Fruit fly (Drosophila melanogaster) whole organism, embryonic: ENCODE results near the gene CG1299.
A peak's percentile ranks its signal among the peaks of the same experiment; 100 is the strongest.

Source experiments
- Antp ChIP-seq: fragments of 200-800 bp; sonication (Bioruptor generic); optimal IDR thresholded peaks from 3 replicates; lab custom pipeline; 2016; ENCODE audit warnings: missing biosample characterization, missing genetic modification characterization
- Atf6 ChIP-seq: fragments of 200-800 bp; sonication (Bioruptor generic); IDR thresholded peaks from 2 replicates; pipeline ENCODE4 v1.3.6; 2022; ENCODE audit warnings: missing biosample characterization, missing genetic modification characterization
- Awh ChIP-seq: fragments of 200-800 bp; sonication (Bioruptor generic); IDR thresholded peaks from 2 replicates; pipeline ENCODE4, ENCODE4 v1.3.6; 2022; ENCODE audit warnings: missing biosample characterization, missing genetic modification characterization
- BEAF-32 ChIP-seq: fragments of 200-800 bp; sonication (Bioruptor generic); optimal IDR thresholded peaks from 3 replicates; lab custom pipeline; 2017; ENCODE audit warnings: missing biosample characterization, missing genetic modification characterization, mild to moderate bottlenecking, moderate library complexity, missing genetic modification reagents
- Blimp-1 ChIP-seq: fragments of 200-800 bp; sonication (Bioruptor generic); optimal IDR thresholded peaks from 3 replicates; lab custom pipeline; 2018; ENCODE audit warnings: missing biosample characterization, missing genetic modification characterization, mild to moderate bottlenecking, moderate library complexity, missing genetic modification reagents
- CG11093 ChIP-seq: fragments of 200-800 bp; sonication (Bioruptor generic); IDR thresholded peaks from 3 replicates; pipeline ENCODE4 v1.3.6; 2022; ENCODE audit warnings: missing biosample characterization, missing genetic modification characterization
- CG12769 ChIP-seq: fragments of 200-800 bp; sonication (Bioruptor generic); optimal IDR thresholded peaks from 2 replicates; lab custom pipeline; 2019; ENCODE audit warnings: missing biosample characterization, mild to moderate bottlenecking, missing genetic modification characterization, moderate library complexity
- CG14667 ChIP-seq: fragments of 200-800 bp; sonication (Bioruptor generic); IDR thresholded peaks from 2 replicates; pipeline ENCODE4 v1.3.6; 2022; ENCODE audit warnings: missing biosample characterization, missing genetic modification characterization
- CG1832 ChIP-seq: fragments of 200-800 bp; sonication (Bioruptor generic); optimal IDR thresholded peaks from 2 replicates; lab custom pipeline; 2017; ENCODE audit warnings: missing biosample characterization, mild to moderate bottlenecking, missing genetic modification characterization, inconsistent platforms
- CG2129 ChIP-seq: fragments of 200-800 bp; sonication (Bioruptor generic); IDR thresholded peaks from 2 replicates; pipeline ENCODE4 v1.3.6; 2022; ENCODE audit warnings: missing biosample characterization, missing genetic modification characterization; ENCODE audit not compliant: partially characterized antibody
- CG2712 ChIP-seq: fragments of 200-800 bp; optimal IDR thresholded peaks from 3 replicates; lab custom pipeline; 2019; ENCODE audit warnings: missing biosample characterization, mild to moderate bottlenecking, missing genetic modification characterization, moderate library complexity
- CG3281 ChIP-seq: fragments of 200-800 bp; sonication (Bioruptor generic); optimal IDR thresholded peaks from 3 replicates; lab custom pipeline; 2017; ENCODE audit warnings: missing biosample characterization, mild to moderate bottlenecking, missing genetic modification characterization
- CG34224 ChIP-seq: fragments of 200-800 bp; sonication (Bioruptor generic); IDR thresholded peaks from 3 replicates; pipeline ENCODE4 v1.3.6; 2022; ENCODE audit warnings: missing biosample characterization, missing genetic modification characterization; ENCODE audit not compliant: partially characterized antibody
- CG8290 ChIP-seq, 3 experiments: fragments of 200-800 bp; sonication (Bioruptor generic); optimal IDR thresholded peaks; 2 replicates each; lab custom pipeline; 2016 to 2019; ENCODE audit warnings: missing biosample characterization in 3 of 3, missing genetic modification characterization in 3 of 3, mild to moderate bottlenecking in 2 of 3, moderate library complexity in 1 of 3
- D19A ChIP-seq: fragments of 200-800 bp; optimal IDR thresholded peaks from 3 replicates; lab custom pipeline; 2019; ENCODE audit warnings: missing biosample characterization, mild to moderate bottlenecking, missing genetic modification characterization, moderate library complexity
- Dll ChIP-seq: fragments of 200-800 bp; sonication (Bioruptor generic); IDR thresholded peaks from 4 replicates; pipeline ENCODE4 v1.3.6; 2022; ENCODE audit warnings: missing biosample characterization, missing genetic modification characterization; ENCODE audit not compliant: partially characterized antibody
- Ets97D ChIP-seq: fragments of 200-800 bp; sonication (Bioruptor generic); optimal IDR thresholded peaks from 3 replicates; lab custom pipeline; 2016; ENCODE audit warnings: missing biosample characterization, missing genetic modification characterization
- HHEX ChIP-seq: fragments of 200-800 bp; sonication (Bioruptor generic); optimal IDR thresholded peaks from 3 replicates; lab custom pipeline; 2017; ENCODE audit warnings: missing biosample characterization, mild to moderate bottlenecking, missing genetic modification characterization, missing genetic modification reagents
- Hand ChIP-seq: fragments of 200-800 bp; sonication (Bioruptor generic); optimal IDR thresholded peaks from 2 replicates; lab custom pipeline; 2017; ENCODE audit warnings: mild to moderate bottlenecking, missing biosample characterization, missing genetic modification reagents, missing genetic modification characterization
- Hr39 ChIP-seq: fragments of >200 bp; optimal IDR thresholded peaks from 2 replicates; lab custom pipeline; 2017
- Hr51 ChIP-seq, 2 experiments: fragments of 200-800 bp; sonication (Bioruptor generic); optimal IDR thresholded peaks; 2 replicates in 1 of 2; 3 replicates in 1 of 2; lab custom pipeline; 2016 to 2018; ENCODE audit warnings: missing biosample characterization in 2 of 2, missing genetic modification characterization in 2 of 2, mild to moderate bottlenecking in 1 of 2, moderate library complexity in 1 of 2
- MESR4 ChIP-seq: fragments of 200-800 bp; sonication (Bioruptor generic); optimal IDR thresholded peaks from 2 replicates; lab custom pipeline; 2018; ENCODE audit warnings: missing biosample characterization, mild to moderate bottlenecking, missing genetic modification characterization, moderate library complexity
- Myb ChIP-seq: fragments of 200-800 bp; sonication (Bioruptor generic); optimal IDR thresholded peaks from 2 replicates; lab custom pipeline; 2016; ENCODE audit warnings: missing biosample characterization, missing genetic modification characterization
- Opbp ChIP-seq: fragments of 200-800 bp; sonication (Bioruptor generic); IDR thresholded peaks from 3 replicates; pipeline ENCODE4 v1.3.6; 2022; ENCODE audit warnings: missing biosample characterization, missing genetic modification characterization; ENCODE audit not compliant: partially characterized antibody
- Pdp1 ChIP-seq, 2 experiments: fragments of 200-800 bp; sonication (Bioruptor generic); optimal IDR thresholded peaks; 3 replicates each; lab custom pipeline; 2016; ENCODE audit warnings: missing biosample characterization in 2 of 2, missing genetic modification characterization in 2 of 2, mild to moderate bottlenecking in 1 of 2, moderate library complexity in 1 of 2
- abd-A ChIP-seq: fragments of 200-800 bp; sonication (Bioruptor generic); optimal IDR thresholded peaks from 3 replicates; lab custom pipeline; 2019; ENCODE audit warnings: missing biosample characterization, mild to moderate bottlenecking, missing genetic modification characterization, moderate library complexity
- bsh ChIP-seq, 2 experiments: fragments of 200-800 bp; sonication (Bioruptor generic); optimal IDR thresholded peaks; 2 replicates each; lab custom pipeline; 2017 to 2018; ENCODE audit warnings: mild to moderate bottlenecking in 2 of 2, missing biosample characterization in 2 of 2, missing genetic modification characterization in 2 of 2, moderate library complexity in 1 of 2
- ci ChIP-seq: fragments of 200-800 bp; sonication (Bioruptor generic); IDR thresholded peaks from 3 replicates; pipeline ENCODE4 v1.3.6; 2022; ENCODE audit warnings: missing biosample characterization, missing genetic modification characterization
- corto ChIP-seq: fragments of 200-800 bp; sonication (Bioruptor generic); optimal IDR thresholded peaks from 2 replicates; lab custom pipeline; 2016; ENCODE audit warnings: missing biosample characterization, mild to moderate bottlenecking, missing genetic modification characterization, moderate library complexity
- danr ChIP-seq: fragments of 200-800 bp; sonication (Bioruptor generic); IDR thresholded peaks from 2 replicates; pipeline ENCODE4 v1.3.6; 2022; ENCODE audit warnings: missing biosample characterization, missing genetic modification characterization
- dysf ChIP-seq: fragments of 200-800 bp; sonication (Bioruptor generic); IDR thresholded peaks from 3 replicates; pipeline ENCODE4 v1.3.6; 2022; ENCODE audit warnings: missing biosample characterization, missing genetic modification characterization
- eyg ChIP-seq: fragments of 200-800 bp; sonication (Bioruptor generic); optimal IDR thresholded peaks from 3 replicates; lab custom pipeline; 2016; ENCODE audit warnings: missing biosample characterization, missing genetic modification characterization
- hkb ChIP-seq, 2 experiments: fragments of 200-800 bp in 1 of 2; fragments of >200 bp in 1 of 2; sonication (Bioruptor generic) in 1 of 2; IDR thresholded peaks in 1 of 2; optimal IDR thresholded peaks in 1 of 2; 2 replicates each; pipeline versions ENCODE4 v1.3.6 to Lab custom; 2017 to 2022; ENCODE audit warnings: missing biosample characterization in 1 of 2, missing genetic modification characterization in 1 of 2
- jigr1 ChIP-seq: fragments of 200-800 bp; sonication (Bioruptor generic); IDR thresholded peaks from 3 replicates; pipeline ENCODE4 v1.3.6; 2022; ENCODE audit warnings: missing biosample characterization, missing genetic modification characterization
- lilli ChIP-seq: fragments of 200-800 bp; sonication (Bioruptor generic); optimal IDR thresholded peaks from 3 replicates; lab custom pipeline; 2016; ENCODE audit warnings: missing biosample characterization, missing genetic modification characterization
- nom ChIP-seq: fragments of 200-800 bp; sonication (Bioruptor generic); optimal IDR thresholded peaks from 2 replicates; lab custom pipeline; 2017; ENCODE audit warnings: missing biosample characterization, missing genetic modification characterization, mild to moderate bottlenecking, moderate library complexity, missing genetic modification reagents
- oc ChIP-seq: fragments of 200-800 bp; sonication (Bioruptor generic); optimal IDR thresholded peaks from 2 replicates; lab custom pipeline; 2018; ENCODE audit warnings: missing biosample characterization, mild to moderate bottlenecking, missing genetic modification characterization, moderate library complexity
- pzg ChIP-seq: fragments of 200-800 bp; sonication (Bioruptor generic); optimal IDR thresholded peaks from 3 replicates; lab custom pipeline; 2018; ENCODE audit warnings: missing biosample characterization, mild to moderate bottlenecking, missing genetic modification characterization, moderate library complexity
- repo ChIP-seq: fragments of 200-800 bp; sonication (Bioruptor generic); optimal IDR thresholded peaks from 2 replicates; lab custom pipeline; 2016; ENCODE audit warnings: missing biosample characterization, missing genetic modification characterization
- rib ChIP-seq: fragments of 200-800 bp; sonication (Bioruptor generic); IDR thresholded peaks from 2 replicates; pipeline ENCODE4 v1.3.6; 2022; ENCODE audit warnings: missing biosample characterization, missing genetic modification characterization
- row ChIP-seq: fragments of 200-800 bp; sonication (Bioruptor generic); IDR thresholded peaks from 3 replicates; pipeline ENCODE4 v1.3.6; 2022; ENCODE audit warnings: missing biosample characterization, missing genetic modification characterization
- salm ChIP-seq: fragments of 200-800 bp; sonication (Bioruptor generic); optimal IDR thresholded peaks from 2 replicates; lab custom pipeline; 2018; ENCODE audit warnings: missing biosample characterization, mild to moderate bottlenecking, missing genetic modification characterization
- sens ChIP-seq: fragments of 200-800 bp; sonication (Bioruptor generic); peaks from one replicate; lab custom pipeline; 2016; ENCODE audit warnings: missing biosample characterization, missing genetic modification characterization
- slbo ChIP-seq: fragments of 200-800 bp; sonication (Bioruptor generic); IDR thresholded peaks from 2 replicates; pipeline ENCODE4 v1.3.6; 2022; ENCODE audit warnings: missing biosample characterization, missing genetic modification characterization
- tap ChIP-seq: fragments of 200-800 bp; optimal IDR thresholded peaks from 3 replicates; lab custom pipeline; 2019; ENCODE audit warnings: missing biosample characterization, mild to moderate bottlenecking, missing genetic modification characterization, moderate library complexity
- tna ChIP-seq: fragments of 200-800 bp; sonication (Bioruptor generic); IDR thresholded peaks from 2 replicates; pipeline ENCODE4 v1.3.6; 2022; ENCODE audit warnings: missing biosample characterization, missing genetic modification characterization; ENCODE audit not compliant: partially characterized antibody
- wdn ChIP-seq: fragments of 200-800 bp; sonication (Bioruptor generic); IDR thresholded peaks from 2 replicates; pipeline ENCODE4 v1.3.6; 2022; ENCODE audit warnings: missing biosample characterization, missing genetic modification characterization

The CG1299 gene

dm6 chr3L:4102496-4103257 is 45.8 kb upstream of the CG1299 start, which contains the start of gene CG14995 (continued):
- TF ChIP-seq danr (GFP tag; lab: Robert Waterston, UW) (no peak), Myb (peak; percentile 62), CG34224 (GFP tag; lab: Robert Waterston, UW) (peak; percentile 28; the same call in 2 of the 3 replicates), Atf6 (GFP tag; lab: Robert Waterston, UW) (peak; percentile 42; the same call in 1 of the 2 replicates), Hand (GFP tag; lab: Kevin White, UChicago) (peak; percentile 34), lilli (no peak), salm (tag; lab: Kevin White, UChicago) (peak; percentile 21), slbo (peak; percentile 41), tap (tag; lab: Kevin White, UChicago) (peak; percentile 35), bsh (GFP tag; optimal IDR thresholded peaks at IDR 0.05; lab: Kevin White, UChicago) (peak in 1 of 2 experiments; percentile 0), HHEX (peak; percentile 7), eyg (GFP tag; lab: Kevin White, UChicago) (no peak), jigr1 (GFP tag; lab: Robert Waterston, UW) (no peak), rib (GFP tag; lab: Robert Waterston, UW) (no peak), CG2712 (tag; lab: Kevin White, UChicago) (peak; percentile 31), Opbp (peak; percentile 71; the same call in 2 of the 3 replicates), Blimp-1 (GFP tag; lab: Kevin White, UChicago) (peak; percentile 15), tna (GFP tag; lab: Robert Waterston, UW) (peak; percentile 42; the same call in 1 of the 2 replicates), CG14667 (GFP tag; lab: Robert Waterston, UW) (no peak), wdn (no peak), Ets97D (GFP tag; lab: Kevin White, UChicago) (peak; percentile 2), Hr39 (lab: Kevin White, UChicago) (no peak), repo (GFP tag; lab: Kevin White, UChicago) (no peak), BEAF-32 (GFP tag; lab: Kevin White, UChicago) (peak; percentile 75), corto (GFP tag; lab: Kevin White, UChicago) (no peak), dysf (GFP tag; lab: Robert Waterston, UW) (no peak; the same call in 2 of the 3 replicates), pzg (GFP tag; lab: Kevin White, UChicago) (peak; percentile 61), abd-A (tag; lab: Kevin White, UChicago) (peak; percentile 66), MESR4 (peak; percentile 49), nom (GFP tag; lab: Kevin White, UChicago) (peak; percentile 77), CG3281 (GFP tag; lab: Kevin White, UChicago) (peak; percentile 44), Pdp1 (GFP tag; optimal IDR thresholded peaks at IDR 0.05; lab: Kevin White, UChicago) (peak in 1 of 2 experiments; percentile 81), CG1832 (no peak), Hr51 (GFP tag; optimal IDR thresholded peaks at IDR 0.05; lab: Kevin White, UChicago) (no peak), CG12769 (tag; lab: Kevin White, UChicago) (peak; percentile 44), CG2129 (GFP tag; lab: Robert Waterston, UW) (0 out of 2 replicates have a peak, but pooled peaks have one; percentile 19), CG11093 (GFP tag; lab: Robert Waterston, UW) (no peak), CG8290 (GFP tag; optimal IDR thresholded peaks at IDR 0.05; lab: Kevin White, UChicago) (no peak), CG8290 (tag; optimal IDR thresholded peaks at IDR 0.05; lab: Kevin White, UChicago) (peak in 1 of 2 experiments; percentile 55), Awh (GFP tag; lab: Robert Waterston, UW) (no peak), ci (GFP tag; lab: Robert Waterston, UW) (peak; percentile 72; the same call in 2 of the 3 replicates), oc (tag; lab: Kevin White, UChicago) (peak; percentile 67), row (peak; percentile 49), hkb (optimal IDR thresholded peaks at IDR 0.05; lab: Kevin White, UChicago) (no peak), hkb (GFP tag; IDR thresholded peaks at IDR 0.05; lab: Robert Waterston, UW) (peak; percentile 43), sens (GFP tag; lab: Kevin White, UChicago) (peak; percentile 93), Dll (GFP tag; lab: Robert Waterston, UW) (peak; percentile 74), Antp (GFP tag; lab: Kevin White, UChicago) (no peak), D19A (tag; lab: Kevin White, UChicago) (peak; percentile 67)
